Fruit fly (Drosophila melanogaster): ENCODE results near the gene CG8329.

CG8329 gene

dm6 chr3L:9638971-9639370 lies 1.1 kb downstream of the CG8329 start, which contains the start of gene CG18179:
TSS of gene CG18179 (plus strand) at chr3L:9639271.
- TF ChIP-seq HLH106 (tag; optimal IDR thresholded peaks at IDR 0.05): no peak
- no peak for TF ChIP-seq br (GFP tag; optimal IDR thresholded peaks at IDR 0.05)
- no peak for TF ChIP-seq Hnf4 (GFP tag; optimal IDR thresholded peaks at IDR 0.05)
- TF ChIP-seq Dfd (GFP tag; optimal IDR thresholded peaks at IDR 0.05): no peak
- TF ChIP-seq CG32264 (GFP tag; optimal IDR thresholded peaks at IDR 0.05): no peak
- no peak for TF ChIP-seq brk (GFP tag; optimal IDR thresholded peaks at IDR 0.05)
- no peak for TF ChIP-seq sv (GFP tag; optimal IDR thresholded peaks at IDR 0.05)
- TF ChIP-seq CrebA (GFP tag; optimal IDR thresholded peaks at IDR 0.05; ENCODE audit: borderline replicate concordance): no peak
- no peak for TF ChIP-seq jim (GFP tag; optimal IDR thresholded peaks at IDR 0.05)
- no peak for TF ChIP-seq GATAd (GFP tag; optimal IDR thresholded peaks at IDR 0.05)
- no peak for TF ChIP-seq lola (GFP tag; optimal IDR thresholded peaks at IDR 0.05)
- no peak for TF ChIP-seq sage (GFP tag; optimal IDR thresholded peaks at IDR 0.05)
- no peak for TF ChIP-seq Dif (GFP tag; optimal IDR thresholded peaks at IDR 0.05; ENCODE audit: partially characterized antibody)

DNA sequence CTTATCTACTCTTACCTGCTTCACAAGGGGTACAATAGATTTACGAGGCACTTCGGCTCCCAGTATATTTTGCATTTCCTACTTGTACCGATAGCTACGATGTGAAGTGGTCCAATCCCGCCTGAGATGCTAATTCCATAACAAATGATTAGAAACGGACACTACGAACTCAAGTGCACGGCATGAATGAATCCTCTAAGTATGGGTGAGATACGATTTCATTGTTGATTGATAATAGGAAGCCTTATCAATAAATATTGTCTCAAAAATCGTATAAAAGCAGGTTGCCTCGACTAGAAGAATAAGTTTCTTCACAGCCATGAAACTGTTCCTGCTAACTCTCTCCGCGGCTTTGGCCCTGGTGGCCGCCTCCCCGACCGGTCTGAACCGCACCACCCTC lies 2.8 kb downstream of the CG8329 start, which contains the start of gene CG18180:
TSS of gene CG18180 (plus strand) at position 301 of the 400 bp plus-strand sequence.
- TF ChIP-seq pan (optimal IDR thresholded peaks at IDR 0.05) (no peak), dsf (GFP tag; optimal IDR thresholded peaks at IDR 0.05; ENCODE audit: borderline replicate concordance) (no peak), usp (GFP tag; optimal IDR thresholded peaks at IDR 0.05) (no peak), dmrt93B (GFP tag; optimal IDR thresholded peaks at IDR 0.05) (no peak), N (GFP tag; optimal IDR thresholded peaks at IDR 0.05) (no peak), Mio (GFP tag; optimal IDR thresholded peaks at IDR 0.05) (no peak), h (GFP tag; optimal IDR thresholded peaks at IDR 0.05) (no peak), foxo (GFP tag; optimal IDR thresholded peaks at IDR 0.05) (no peak), Hr78 (GFP tag; optimal IDR thresholded peaks at IDR 0.05) (no peak), fru (GFP tag; optimal IDR thresholded peaks at IDR 0.05) (no peak), CG9705 (GFP tag; optimal IDR thresholded peaks at IDR 0.05) (no peak)

DNA sequence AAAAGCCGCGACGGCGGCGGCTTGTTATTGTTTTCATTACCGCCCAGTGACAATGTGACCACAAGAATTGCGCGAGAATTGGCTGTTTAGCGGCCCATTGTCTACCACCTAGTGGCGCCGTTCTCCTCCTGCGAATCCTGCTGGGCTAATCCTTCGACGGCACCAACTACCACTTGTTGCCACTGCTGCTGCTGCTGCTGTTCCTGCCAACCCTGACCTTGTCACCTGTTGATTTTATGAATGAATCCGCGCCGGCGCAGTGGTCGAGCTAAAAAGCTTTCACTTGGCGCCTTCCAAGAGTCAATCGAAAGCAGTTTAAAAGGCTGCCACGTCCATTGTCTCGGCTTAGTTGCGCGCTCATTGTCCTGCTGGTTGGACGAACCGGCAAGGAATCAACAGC lies 5.8 kb downstream of the CG8329 start, which contains the start of gene CNMaR:
TSS of gene CNMaR (plus strand) at position 348 of the 400 bp plus-strand sequence.
- TF ChIP-seq CG32264 (GFP tag; optimal IDR thresholded peaks at IDR 0.05) (no peak), sv (GFP tag; optimal IDR thresholded peaks at IDR 0.05) (no peak), Hr78 (GFP tag; optimal IDR thresholded peaks at IDR 0.05) (no peak), Sp1 (GFP tag; optimal IDR thresholded peaks at IDR 0.05) (no peak), pan (optimal IDR thresholded peaks at IDR 0.05) (no peak), woc (GFP tag; optimal IDR thresholded peaks at IDR 0.05) (no peak), Rel (GFP tag; optimal IDR thresholded peaks at IDR 0.05) (no peak), Rel (tag; optimal IDR thresholded peaks at IDR 0.05) (no peak), Dif (GFP tag; optimal IDR thresholded peaks at IDR 0.05; ENCODE audit: partially characterized antibody) (no peak), br (GFP tag; optimal IDR thresholded peaks at IDR 0.05) (no peak), Myc (optimal IDR thresholded peaks at IDR 0.05) (no peak)

DNA sequence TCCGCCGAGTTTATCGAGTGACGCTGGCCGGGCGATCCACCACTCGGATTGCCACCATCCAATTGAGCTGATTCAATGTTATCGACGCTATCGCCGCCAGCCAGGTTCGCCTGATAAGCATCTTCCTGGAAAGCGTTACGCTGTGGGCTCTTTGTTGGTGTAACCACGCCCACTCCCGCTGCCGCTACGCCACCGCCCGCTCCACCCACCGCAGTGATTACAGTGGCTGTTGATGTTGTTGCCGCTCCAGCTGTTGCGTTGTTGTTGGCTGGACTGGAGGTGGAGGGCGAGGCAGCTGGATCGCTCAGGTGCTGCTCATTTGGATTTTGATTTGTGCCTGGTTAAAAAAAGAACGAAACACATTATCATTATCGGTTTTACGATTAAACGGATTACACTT lies 33.5 kb downstream of the CG8329 start:
- TF ChIP-seq br (GFP tag; optimal IDR thresholded peaks at IDR 0.05) (peak; percentile 5), brk (GFP tag; optimal IDR thresholded peaks at IDR 0.05) (no peak), fru (GFP tag; optimal IDR thresholded peaks at IDR 0.05) (no peak)

DNA sequence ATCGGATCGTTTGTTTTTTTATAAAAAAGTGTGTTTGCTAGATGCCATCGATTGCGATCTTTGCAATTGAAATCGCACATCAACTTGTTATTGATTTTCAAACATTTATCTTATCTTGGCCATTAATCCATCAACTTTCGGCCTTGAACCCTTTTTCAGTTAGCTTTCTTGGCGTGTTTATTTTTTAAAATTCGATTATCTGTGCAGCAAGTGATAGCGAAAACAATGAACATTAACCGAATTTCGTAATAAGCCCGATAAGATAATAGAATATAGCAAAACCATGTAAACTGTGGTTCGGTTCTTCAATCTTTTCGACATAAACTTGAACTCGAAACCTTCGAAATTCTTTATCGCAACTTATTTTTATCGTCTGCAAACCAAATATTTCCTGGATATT lies 36.4 kb downstream of the CG8329 start:
- no peak for TF ChIP-seq OdsH (GFP tag; optimal IDR thresholded peaks at IDR 0.05)
- no peak for TF ChIP-seq usp (GFP tag; optimal IDR thresholded peaks at IDR 0.05)
- no peak for TF ChIP-seq N (GFP tag; optimal IDR thresholded peaks at IDR 0.05)
- TF ChIP-seq CG32264 (GFP tag; optimal IDR thresholded peaks at IDR 0.05): no peak
- TF ChIP-seq Rel (GFP tag; optimal IDR thresholded peaks at IDR 0.05): no peak
- no peak for TF ChIP-seq Rel (tag; optimal IDR thresholded peaks at IDR 0.05)
- TF ChIP-seq Dfd (GFP tag; optimal IDR thresholded peaks at IDR 0.05): no peak
- no peak for TF ChIP-seq HLH106 (tag; optimal IDR thresholded peaks at IDR 0.05)
- no peak for TF ChIP-seq Jra (GFP tag; optimal IDR thresholded peaks at IDR 0.05)
- TF ChIP-seq sage (GFP tag; optimal IDR thresholded peaks at IDR 0.05): no peak

dm6 chr3L:9675528-9675963 lies 37.6 kb downstream of the CG8329 start:
- TF ChIP-seq h (GFP tag; optimal IDR thresholded peaks at IDR 0.05) (peak; percentile 66), lola (GFP tag; optimal IDR thresholded peaks at IDR 0.05) (no peak), sage (GFP tag; optimal IDR thresholded peaks at IDR 0.05) (peak; percentile 82), Hr78 (GFP tag; optimal IDR thresholded peaks at IDR 0.05) (no peak), Dfd (GFP tag; optimal IDR thresholded peaks at IDR 0.05) (no peak), CrebA (GFP tag; optimal IDR thresholded peaks at IDR 0.05; ENCODE audit: borderline replicate concordance) (no peak), psq (GFP tag; optimal IDR thresholded peaks at IDR 0.05) (peak; percentile 42), pan (optimal IDR thresholded peaks at IDR 0.05) (no peak), Vsx2 (GFP tag; optimal IDR thresholded peaks at IDR 0.05; ENCODE audit: partially characterized antibody) (no peak), Hnf4 (GFP tag; optimal IDR thresholded peaks at IDR 0.05) (peak; percentile 32), sv (GFP tag; optimal IDR thresholded peaks at IDR 0.05) (no peak), GATAd (GFP tag; optimal IDR thresholded peaks at IDR 0.05) (no peak), N (GFP tag; optimal IDR thresholded peaks at IDR 0.05) (no peak), Hr83 (GFP tag; optimal IDR thresholded peaks at IDR 0.05; ENCODE audit: poor library complexity, severe bottlenecking) (no peak), HLH106 (tag; optimal IDR thresholded peaks at IDR 0.05) (peak; percentile 25), CG32264 (GFP tag; optimal IDR thresholded peaks at IDR 0.05) (peak; percentile 77), CG9705 (GFP tag; optimal IDR thresholded peaks at IDR 0.05) (peak; percentile 59), fru (GFP tag; optimal IDR thresholded peaks at IDR 0.05) (peak; percentile 9), brk (GFP tag; optimal IDR thresholded peaks at IDR 0.05) (no peak), Sp1 (GFP tag; optimal IDR thresholded peaks at IDR 0.05) (peak; percentile 93), Dif (GFP tag; optimal IDR thresholded peaks at IDR 0.05; ENCODE audit: partially characterized antibody) (peak; percentile 43), dmrt93B (GFP tag; optimal IDR thresholded peaks at IDR 0.05) (no peak), dl (GFP tag; optimal IDR thresholded peaks at IDR 0.05; ENCODE audit: insufficient read depth in 1 of 2, partially characterized antibody in 2 of 2) (no peak), br (GFP tag; optimal IDR thresholded peaks at IDR 0.05) (peak; percentile 59), Myc (optimal IDR thresholded peaks at IDR 0.05) (no peak), Rel (GFP tag; optimal IDR thresholded peaks at IDR 0.05) (peak; percentile 90), Rel (tag; optimal IDR thresholded peaks at IDR 0.05) (peak; percentile 74)

Data from whole organism, wandering third instar larva.